Fruit fly (Drosophila melanogaster): ENCODE results near the gene Asciz.

Asciz gene

dm6 chr3L:3141411-3141810 lies 24.6 kb downstream of the Asciz start (continued):
- TF ChIP-seq unc-4 (GFP tag; IDR thresholded peaks at IDR 0.05; ENCODE audit: partially characterized antibody) (no peak), CG14014 (GFP tag; IDR thresholded peaks at IDR 0.05) (no peak), CG1024 (GFP tag; IDR thresholded peaks at IDR 0.05) (no peak), Fer3 (tag; optimal IDR thresholded peaks at IDR 0.05) (no peak), dmrt11E (tag; optimal IDR thresholded peaks at IDR 0.05) (peak; percentile 1), CG42726 (GFP tag; IDR thresholded peaks at IDR 0.05; ENCODE audit: partially characterized antibody) (no peak), Tbp (GFP tag; optimal IDR thresholded peaks at IDR 0.05) (no peak), CG5245 (GFP tag; optimal IDR thresholded peaks at IDR 0.05) (no peak), tin (GFP tag; optimal IDR thresholded peaks at IDR 0.05) (no peak), Scr (GFP tag; IDR thresholded peaks at IDR 0.05; ENCODE audit: partially characterized antibody) (no peak), gsb-n (tag; optimal IDR thresholded peaks at IDR 0.05) (peak; percentile 50), sob (GFP tag; IDR thresholded peaks at IDR 0.05) (no peak), CG13894 (tag; optimal IDR thresholded peaks at IDR 0.05) (no peak), mld (GFP tag; IDR thresholded peaks at IDR 0.05; ENCODE audit: partially characterized antibody) (no peak), CG3726 (GFP tag; IDR thresholded peaks at IDR 0.05) (no peak), tll (GFP tag; optimal IDR thresholded peaks at IDR 0.05) (no peak), CG11560 (tag; IDR thresholded peaks at IDR 0.05) (no peak), Antp (GFP tag; optimal IDR thresholded peaks at IDR 0.05) (no peak), Meics (GFP tag; optimal IDR thresholded peaks at IDR 0.05) (no peak), E2f1 (GFP tag; IDR thresholded peaks at IDR 0.05) (no peak), CG6683 (GFP tag; optimal IDR thresholded peaks at IDR 0.05) (no peak), sim (GFP tag; IDR thresholded peaks at IDR 0.05) (peak; percentile 36; the same call in 1 of the 2 replicates), run (tag; optimal IDR thresholded peaks at IDR 0.05) (no peak), lov (optimal IDR thresholded peaks at IDR 0.05) (no peak), lov (GFP tag; IDR thresholded peaks at IDR 0.05) (no peak), CG6654 (GFP tag; optimal IDR thresholded peaks at IDR 0.05) (no peak), Dbx (GFP tag; IDR thresholded peaks at IDR 0.05) (no peak), sna (GFP tag; IDR thresholded peaks at IDR 0.05; ENCODE audit: partially characterized antibody) (no peak), CG9932 (GFP tag; IDR thresholded peaks at IDR 0.05) (no peak), bbx (GFP tag; IDR thresholded peaks at IDR 0.05; ENCODE audit: partially characterized antibody) (no peak), Oaz (GFP tag; IDR thresholded peaks at IDR 0.05) (no peak), tgo (GFP tag; IDR thresholded peaks at IDR 0.05) (no peak), kay (GFP tag; optimal IDR thresholded peaks at IDR 0.05) (no peak), h (optimal IDR thresholded peaks at IDR 0.05) (no peak), ap (GFP tag; IDR thresholded peaks at IDR 0.05) (no peak), CG7987 (GFP tag; optimal IDR thresholded peaks at IDR 0.05) (no peak), CG3995 (GFP tag; optimal IDR thresholded peaks at IDR 0.05) (no peak), vnd (GFP tag; IDR thresholded peaks at IDR 0.05; ENCODE audit: partially characterized antibody) (no peak), nom (GFP tag; optimal IDR thresholded peaks at IDR 0.05) (no peak), CG15514 (GFP tag; optimal IDR thresholded peaks at IDR 0.05) (no peak), CG4617 (GFP tag; optimal IDR thresholded peaks at IDR 0.05; ENCODE audit: borderline replicate concordance) (no peak), sug (tag; optimal IDR thresholded peaks at IDR 0.05) (no peak), CG4424 (GFP tag; optimal IDR thresholded peaks at IDR 0.05) (no peak), CG7963 (GFP tag; IDR thresholded peaks at IDR 0.05; ENCODE audit: partially characterized antibody) (no peak), CG14441 (GFP tag; IDR thresholded peaks at IDR 0.05) (no peak), CG6254 (GFP tag; optimal IDR thresholded peaks at IDR 0.05) (peak; percentile 64), CG16863 (GFP tag; optimal IDR thresholded peaks at IDR 0.05) (no peak), crol (GFP tag; IDR thresholded peaks at IDR 0.05) (peak; percentile 53; the same call in 1 of the 2 replicates), z (GFP tag; IDR thresholded peaks at IDR 0.05) (peak; percentile 76), bsh (GFP tag; optimal IDR thresholded peaks at IDR 0.05) (peak in 1 of 2 experiments; percentile 61), Hsf (GFP tag; optimal IDR thresholded peaks at IDR 0.05) (no peak), CG11398 (GFP tag; optimal IDR thresholded peaks at IDR 0.05) (no peak)
